Fruit fly (Drosophila melanogaster): ENCODE data around the gene Sfp35C.

Gene Sfp35C

dm6 chr2L:15201992-15202391 is at the start of gene Sfp35C:
Sfp35C (minus strand) TSS chr2L:15202092.
- TF ChIP-seq Sin3A (optimal IDR thresholded peaks at IDR 0.05) (no peak), insv (optimal IDR thresholded peaks at IDR 0.05) (no peak), psq (optimal IDR thresholded peaks at IDR 0.05) (no peak), h (optimal IDR thresholded peaks at IDR 0.05) (no peak), ttk (optimal IDR thresholded peaks at IDR 0.05) (no peak), Myc (optimal IDR thresholded peaks at IDR 0.05) (no peak)

dm6 chr2L:15249682-15250081 is 47.8 kb upstream of the Sfp35C start:
- TF ChIP-seq insv (optimal IDR thresholded peaks at IDR 0.05) = no peak

dm6 chr2L:15249006-15249513 is 47.2 kb upstream of the Sfp35C start:
- no peak for TF ChIP-seq Myc (optimal IDR thresholded peaks at IDR 0.05)

- TF ChIP-seq h (optimal IDR thresholded peaks at IDR 0.05) = no peak
- no peak for TF ChIP-seq ttk (optimal IDR thresholded peaks at IDR 0.05)
- TF ChIP-seq insv (optimal IDR thresholded peaks at IDR 0.05) = no peak
- TF ChIP-seq Sin3A (optimal IDR thresholded peaks at IDR 0.05) = no peak
- no peak for TF ChIP-seq psq (optimal IDR thresholded peaks at IDR 0.05)
- TF ChIP-seq Myc (optimal IDR thresholded peaks at IDR 0.05) = no peak
Measured at dm6 chr2L:15248163-15249005, 46.5 kb upstream of the Sfp35C start, which contains the start of gene dao. dao (plus strand) TSS chr2L:15248879.

- no peak for TF ChIP-seq Myc (optimal IDR thresholded peaks at IDR 0.05)
- no peak for TF ChIP-seq Sin3A (optimal IDR thresholded peaks at IDR 0.05)
- TF ChIP-seq insv (optimal IDR thresholded peaks at IDR 0.05) = no peak
- TF ChIP-seq psq (optimal IDR thresholded peaks at IDR 0.05) = no peak
- no peak for TF ChIP-seq ttk (optimal IDR thresholded peaks at IDR 0.05)
- TF ChIP-seq h (optimal IDR thresholded peaks at IDR 0.05) = no peak
Measured at dm6 chr2L:15247614-15248013, 45.7 kb upstream of the Sfp35C start, which contains the start of gene ZnT35C. ZnT35C (minus strand) TSS chr2L:15247714.

dm6 chr2L:15244708-15245107 is 42.8 kb upstream of the Sfp35C start:
- TF ChIP-seq Myc (optimal IDR thresholded peaks at IDR 0.05) = no peak

- TF ChIP-seq ttk (optimal IDR thresholded peaks at IDR 0.05) (no peak), psq (optimal IDR thresholded peaks at IDR 0.05) (no peak), insv (optimal IDR thresholded peaks at IDR 0.05) (no peak), Sin3A (optimal IDR thresholded peaks at IDR 0.05) (no peak)
Measured at dm6 chr2L:15243413-15243812, 41.5 kb upstream of the Sfp35C start.

dm6 chr2L:15214922-15215321 is 13.0 kb upstream of the Sfp35C start, which contains the start of gene CG43230:
CG43230 (plus strand) TSS chr2L:15215222.
- TF ChIP-seq h (optimal IDR thresholded peaks at IDR 0.05) (no peak), Sin3A (optimal IDR thresholded peaks at IDR 0.05) (no peak), psq (optimal IDR thresholded peaks at IDR 0.05) (no peak), Myc (optimal IDR thresholded peaks at IDR 0.05) (no peak), ttk (optimal IDR thresholded peaks at IDR 0.05) (no peak), insv (optimal IDR thresholded peaks at IDR 0.05) (no peak)

- no peak for TF ChIP-seq psq (optimal IDR thresholded peaks at IDR 0.05)
- TF ChIP-seq Myc (optimal IDR thresholded peaks at IDR 0.05) = no peak
- no peak for TF ChIP-seq Sin3A (optimal IDR thresholded peaks at IDR 0.05)
- no peak for TF ChIP-seq insv (optimal IDR thresholded peaks at IDR 0.05)
- TF ChIP-seq h (optimal IDR thresholded peaks at IDR 0.05) = no peak
- TF ChIP-seq ttk (optimal IDR thresholded peaks at IDR 0.05) = no peak
Measured at dm6 chr2L:15211489-15211888, 9.6 kb upstream of the Sfp35C start.

dm6 chr2L:15200409-15200808 is 1.5 kb downstream of the Sfp35C start, which contains the start of gene CG4168:
CG4168 (minus strand) TSS chr2L:15200459.
- TF ChIP-seq Myc (optimal IDR thresholded peaks at IDR 0.05) (no peak), Sin3A (optimal IDR thresholded peaks at IDR 0.05) (no peak), h (optimal IDR thresholded peaks at IDR 0.05) (no peak), insv (optimal IDR thresholded peaks at IDR 0.05) (no peak), ttk (optimal IDR thresholded peaks at IDR 0.05) (no peak), psq (optimal IDR thresholded peaks at IDR 0.05) (no peak)

- no peak for TF ChIP-seq insv (optimal IDR thresholded peaks at IDR 0.05)
- TF ChIP-seq psq (optimal IDR thresholded peaks at IDR 0.05) = no peak
- no peak for TF ChIP-seq ttk (optimal IDR thresholded peaks at IDR 0.05)
- TF ChIP-seq h (optimal IDR thresholded peaks at IDR 0.05) = no peak
- no peak for TF ChIP-seq Myc (optimal IDR thresholded peaks at IDR 0.05)
- TF ChIP-seq Sin3A (optimal IDR thresholded peaks at IDR 0.05) = no peak
Measured at dm6 chr2L:15179028-15179427, 22.9 kb downstream of the Sfp35C start.

dm6 chr2L:15178044-15178443 is 23.8 kb downstream of the Sfp35C start:
- no peak for TF ChIP-seq insv (optimal IDR thresholded peaks at IDR 0.05)
